Fruit fly (Drosophila melanogaster) whole organism, prepupa: Measurements from ENCODE around the gene HDAC4.

Experiments
- CG10631 ChIP-seq: fragments of 200-800 bp; sonication (Bioruptor generic); optimal IDR thresholded peaks from 2 replicates; lab custom pipeline; 2016; ENCODE audit warnings: missing biosample characterization, missing genetic modification characterization
- CG10669 ChIP-seq: fragments of 200-800 bp; sonication (Bioruptor generic); optimal IDR thresholded peaks from 3 replicates; lab custom pipeline; 2018; ENCODE audit warnings: missing biosample characterization, mild to moderate bottlenecking, missing genetic modification characterization, moderate library complexity
- CG11294 ChIP-seq: fragments of 200-800 bp; sonication (Bioruptor generic); IDR thresholded peaks from 2 replicates; pipeline ENCODE4 v1.3.6; 2022; ENCODE audit warnings: missing biosample characterization, missing genetic modification characterization
- CG11762 ChIP-seq: fragments of 200-800 bp; sonication (Bioruptor generic); optimal IDR thresholded peaks from 3 replicates; lab custom pipeline; 2016; ENCODE audit warnings: missing biosample characterization, missing genetic modification characterization; ENCODE audit not compliant: insufficient read depth
- CG1621 ChIP-seq: fragments of 200-800 bp; sonication (Bioruptor generic); optimal IDR thresholded peaks from 3 replicates; lab custom pipeline; 2018; ENCODE audit warnings: missing biosample characterization, mild to moderate bottlenecking, missing genetic modification characterization
- CG16779 ChIP-seq: fragments of 200-800 bp; sonication (Bioruptor generic); optimal IDR thresholded peaks from 3 replicates; lab custom pipeline; 2017; ENCODE audit warnings: missing biosample characterization, mild to moderate bottlenecking, missing genetic modification characterization
- CG3032 ChIP-seq: fragments of 200-800 bp; optimal IDR thresholded peaks from 2 replicates; lab custom pipeline; 2019; ENCODE audit warnings: missing biosample characterization, mild to moderate bottlenecking, missing genetic modification characterization, moderate library complexity
- CG31627 ChIP-seq: fragments of 200-800 bp; sonication (Bioruptor generic); optimal IDR thresholded peaks from 3 replicates; lab custom pipeline; 2016; ENCODE audit warnings: missing biosample characterization, missing genetic modification characterization
- CG32006 ChIP-seq: fragments of 200-800 bp; sonication (Bioruptor generic); optimal IDR thresholded peaks from 3 replicates; lab custom pipeline; 2017; ENCODE audit warnings: missing biosample characterization, mild to moderate bottlenecking, missing genetic modification characterization
- CG34406 ChIP-seq: fragments of 200-800 bp; sonication (Bioruptor generic); optimal IDR thresholded peaks from 3 replicates; lab custom pipeline; 2016; ENCODE audit warnings: missing biosample characterization, missing genetic modification characterization
- CG3919 ChIP-seq: fragments of 200-800 bp; sonication (Bioruptor generic); optimal IDR thresholded peaks from 3 replicates; lab custom pipeline; 2016; ENCODE audit warnings: missing biosample characterization, missing genetic modification characterization
- CG4318 ChIP-seq: fragments of 200-800 bp; sonication (Bioruptor generic); optimal IDR thresholded peaks from 3 replicates; lab custom pipeline; 2017; ENCODE audit warnings: missing biosample characterization, mild to moderate bottlenecking, missing genetic modification characterization
- CG6163 ChIP-seq: fragments of 200-800 bp; sonication (Bioruptor generic); IDR thresholded peaks from 3 replicates; pipeline ENCODE4 v1.3.6; 2022; ENCODE audit warnings: missing biosample characterization, missing genetic modification characterization
- CG6276 ChIP-seq: fragments of 200-800 bp; sonication (Bioruptor generic); optimal IDR thresholded peaks from 2 replicates; lab custom pipeline; 2017; ENCODE audit warnings: missing biosample characterization, mild to moderate bottlenecking, missing genetic modification characterization
- CG6792 ChIP-seq: fragments of 200-800 bp; sonication (Bioruptor generic); optimal IDR thresholded peaks from 3 replicates; lab custom pipeline; 2016; ENCODE audit warnings: missing biosample characterization, missing genetic modification characterization
- CG6808 ChIP-seq: fragments of 200-800 bp; sonication (Bioruptor generic); optimal IDR thresholded peaks from 3 replicates; lab custom pipeline; 2017; ENCODE audit warnings: missing biosample characterization, missing genetic modification characterization, mild to moderate bottlenecking, moderate library complexity, missing genetic modification reagents
- CG7368 ChIP-seq: fragments of 200-800 bp; sonication (Bioruptor generic); optimal IDR thresholded peaks from 3 replicates; lab custom pipeline; 2016; ENCODE audit warnings: missing biosample characterization, missing genetic modification characterization
- CG8119 ChIP-seq: fragments of 200-800 bp; sonication (Bioruptor generic); IDR thresholded peaks from 3 replicates; pipeline ENCODE4 v1.3.6; 2022; ENCODE audit warnings: missing biosample characterization, missing genetic modification characterization
- CG8319 ChIP-seq: fragments of 200-800 bp; sonication (Bioruptor generic); optimal IDR thresholded peaks from 3 replicates; lab custom pipeline; 2016; ENCODE audit warnings: missing biosample characterization, missing genetic modification characterization
- CG8632 ChIP-seq: fragments of 200-800 bp; sonication (Bioruptor generic); optimal IDR thresholded peaks from 3 replicates; lab custom pipeline; 2016; ENCODE audit warnings: missing biosample characterization, missing genetic modification characterization
- CG9139 ChIP-seq: fragments of 200-800 bp; sonication (Bioruptor generic); optimal IDR thresholded peaks from 3 replicates; lab custom pipeline; 2017; ENCODE audit warnings: missing biosample characterization, mild to moderate bottlenecking, missing genetic modification characterization
- Eip75B ChIP-seq: fragments of 200-800 bp; sonication (Bioruptor generic); optimal IDR thresholded peaks from 3 replicates; lab custom pipeline; 2016; ENCODE audit warnings: missing biosample characterization, missing genetic modification characterization
- Eip78C ChIP-seq: fragments of 200-800 bp; sonication (Bioruptor generic); peaks from one replicate; lab custom pipeline; 2016; ENCODE audit warnings: missing biosample characterization, missing genetic modification characterization
- Eip93F ChIP-seq: fragments of 200-800 bp; sonication (Bioruptor generic); optimal IDR thresholded peaks from 2 replicates; lab custom pipeline; 2016; ENCODE audit warnings: missing biosample characterization, mild to moderate bottlenecking, missing genetic modification characterization
- Ets21C ChIP-seq: fragments of 200-800 bp; sonication (Bioruptor generic); optimal IDR thresholded peaks from 3 replicates; lab custom pipeline; 2016; ENCODE audit warnings: missing biosample characterization, missing genetic modification characterization
- Ets96B ChIP-seq: fragments of 200-800 bp; optimal IDR thresholded peaks from 2 replicates; lab custom pipeline; 2019; ENCODE audit warnings: missing biosample characterization, mild to moderate bottlenecking, missing genetic modification characterization, moderate library complexity
- Gug ChIP-seq: fragments of 200-800 bp; sonication (Bioruptor generic); IDR thresholded peaks from 2 replicates; pipeline ENCODE4 v1.3.6; 2022; ENCODE audit warnings: missing biosample characterization, missing genetic modification characterization
- Hr39 ChIP-seq: fragments of 200-800 bp; sonication (Bioruptor generic); optimal IDR thresholded peaks from 2 replicates; lab custom pipeline; 2016; ENCODE audit warnings: missing biosample characterization, missing genetic modification characterization
- Hr4 ChIP-seq: fragments of 200-800 bp; sonication (Bioruptor generic); optimal IDR thresholded peaks from 3 replicates; lab custom pipeline; 2016; ENCODE audit warnings: missing biosample characterization, missing genetic modification characterization
- Lpt ChIP-seq: fragments of 200-800 bp; sonication (Bioruptor generic); optimal IDR thresholded peaks from 3 replicates; lab custom pipeline; 2016; ENCODE audit warnings: missing biosample characterization, missing genetic modification characterization
- Met ChIP-seq: fragments of 200-800 bp; sonication (Bioruptor generic); optimal IDR thresholded peaks from 3 replicates; lab custom pipeline; 2016; ENCODE audit warnings: missing biosample characterization, missing genetic modification characterization
- OdsH ChIP-seq: fragments of 200-800 bp; sonication (Bioruptor generic); optimal IDR thresholded peaks from 3 replicates; lab custom pipeline; 2016; ENCODE audit warnings: missing biosample characterization, missing genetic modification characterization
- Smox ChIP-seq: fragments of 200-800 bp; sonication (Bioruptor generic); optimal IDR thresholded peaks from 3 replicates; lab custom pipeline; 2016; ENCODE audit warnings: missing biosample characterization, missing genetic modification characterization
- Sox102F ChIP-seq: fragments of 200-800 bp; sonication (Bioruptor generic); optimal IDR thresholded peaks from 2 replicates; lab custom pipeline; 2016; ENCODE audit warnings: missing biosample characterization, mild to moderate bottlenecking, missing genetic modification characterization
- Sox14 ChIP-seq: fragments of 200-800 bp; sonication (Bioruptor generic); optimal IDR thresholded peaks from 3 replicates; lab custom pipeline; 2016; ENCODE audit warnings: missing biosample characterization, missing genetic modification characterization
- Sox15 ChIP-seq: fragments of 200-800 bp; sonication (Bioruptor generic); optimal IDR thresholded peaks from 3 replicates; lab custom pipeline; 2016; ENCODE audit warnings: missing biosample characterization, missing genetic modification characterization
- achi ChIP-seq: fragments of 200-800 bp; sonication (Bioruptor generic); optimal IDR thresholded peaks from 3 replicates; lab custom pipeline; 2016; ENCODE audit warnings: missing biosample characterization, missing genetic modification characterization
- acj6 ChIP-seq: fragments of 200-800 bp; sonication (Bioruptor generic); optimal IDR thresholded peaks from 3 replicates; lab custom pipeline; 2016; ENCODE audit warnings: missing biosample characterization, missing genetic modification characterization
- cyc ChIP-seq: fragments of 200-800 bp; sonication (Bioruptor generic); optimal IDR thresholded peaks from 3 replicates; lab custom pipeline; 2016; ENCODE audit warnings: missing biosample characterization, missing genetic modification characterization
- dac ChIP-seq: fragments of 200-800 bp; sonication (Bioruptor generic); optimal IDR thresholded peaks from 2 replicates; lab custom pipeline; 2017; ENCODE audit warnings: missing biosample characterization, mild to moderate bottlenecking, missing genetic modification characterization
- dsx ChIP-seq: fragments of 200-800 bp; optimal IDR thresholded peaks from 3 replicates; lab custom pipeline; 2019; ENCODE audit warnings: missing biosample characterization, mild to moderate bottlenecking, missing genetic modification characterization, moderate library complexity; ENCODE audit not compliant: poor library complexity, severe bottlenecking
- eg ChIP-seq: fragments of 200-800 bp; sonication (Bioruptor generic); IDR thresholded peaks from 3 replicates; pipeline ENCODE4 v1.3.6; 2022; ENCODE audit warnings: missing biosample characterization, missing genetic modification characterization
- esn ChIP-seq: fragments of 200-800 bp; sonication (Bioruptor generic); optimal IDR thresholded peaks from 2 replicates; lab custom pipeline; 2016; ENCODE audit warnings: missing biosample characterization, mild to moderate bottlenecking, missing genetic modification characterization, moderate library complexity
- fd59A ChIP-seq: fragments of 200-800 bp; sonication (Bioruptor generic); optimal IDR thresholded peaks from 2 replicates; lab custom pipeline; 2017; ENCODE audit warnings: missing biosample characterization, mild to moderate bottlenecking, missing genetic modification characterization, missing genetic modification reagents
- fd85E ChIP-seq: fragments of 200-800 bp; sonication (Bioruptor generic); optimal IDR thresholded peaks from 3 replicates; lab custom pipeline; 2016; ENCODE audit warnings: missing biosample characterization, missing genetic modification characterization
- fkh ChIP-seq: fragments of 200-800 bp; sonication (Bioruptor generic); optimal IDR thresholded peaks from 3 replicates; lab custom pipeline; 2017; ENCODE audit warnings: missing biosample characterization, mild to moderate bottlenecking, missing genetic modification characterization, moderate library complexity
- net ChIP-seq: fragments of 200-800 bp; sonication (Bioruptor generic); optimal IDR thresholded peaks from 3 replicates; lab custom pipeline; 2016; ENCODE audit warnings: missing biosample characterization, missing genetic modification characterization
- pdm3 ChIP-seq: fragments of 200-800 bp; sonication (Bioruptor generic); optimal IDR thresholded peaks from 3 replicates; lab custom pipeline; 2016; ENCODE audit warnings: missing biosample characterization, missing genetic modification characterization
- salr ChIP-seq, 2 experiments: fragments of 200-800 bp; sonication (Bioruptor generic); optimal IDR thresholded peaks; 3 replicates each; lab custom pipeline; 2016 to 2018; ENCODE audit warnings: missing biosample characterization in 2 of 2, missing genetic modification characterization in 2 of 2, mild to moderate bottlenecking in 1 of 2
- spab ChIP-seq: fragments of 200-800 bp; sonication (Bioruptor generic); optimal IDR thresholded peaks from 2 replicates; lab custom pipeline; 2017; ENCODE audit warnings: missing biosample characterization, mild to moderate bottlenecking, missing genetic modification characterization, missing genetic modification reagents
- ss ChIP-seq, 2 experiments: fragments of 200-800 bp; sonication (Bioruptor generic); optimal IDR thresholded peaks; 2 replicates in 1 of 2; 3 replicates in 1 of 2; lab custom pipeline; 2017 to 2018; ENCODE audit warnings: mild to moderate bottlenecking in 2 of 2, missing biosample characterization in 2 of 2, missing genetic modification characterization in 2 of 2, moderate library complexity in 1 of 2
- topi ChIP-seq: fragments of 200-800 bp; sonication (Bioruptor generic); optimal IDR thresholded peaks from 3 replicates; lab custom pipeline; 2016; ENCODE audit warnings: missing biosample characterization, missing genetic modification characterization
- vri ChIP-seq: fragments of 200-800 bp; sonication (Bioruptor generic); optimal IDR thresholded peaks from 3 replicates; lab custom pipeline; 2016; ENCODE audit warnings: missing biosample characterization, mild to moderate bottlenecking, missing genetic modification characterization

HDAC4 gene

dm6 chrX:13258757-13259067 is 26.7 kb downstream of the HDAC4 start, which contains the start of gene comt:
Gene comt, plus strand, starts transcription at chrX:13259021.
- TF ChIP-seq Hr39 = no peak
- TF ChIP-seq CG6276 (GFP tag; lab: Kevin White, UChicago) = no peak
- TF ChIP-seq fd85E = no peak
- no peak for TF ChIP-seq CG31627
- TF ChIP-seq net (GFP tag; lab: Kevin White, UChicago) = no peak
- TF ChIP-seq CG16779 (tag; lab: Kevin White, UChicago) = no peak
- TF ChIP-seq Eip75B (GFP tag; lab: Kevin White, UChicago) = no peak
- TF ChIP-seq CG10631 (GFP tag; lab: Kevin White, UChicago) = peak; percentile 66
- no peak for TF ChIP-seq topi (GFP tag; lab: Kevin White, UChicago)
- no peak for TF ChIP-seq CG32006 (GFP tag; lab: Kevin White, UChicago)
- no peak for TF ChIP-seq ss (GFP tag; optimal IDR thresholded peaks at IDR 0.05; lab: Kevin White, UChicago)
- peak; percentile 55; the same call in 2 of the 3 replicates for TF ChIP-seq CG6163 (GFP tag; lab: Robert Waterston, UW)
- TF ChIP-seq CG8119 = peak; percentile 63
- TF ChIP-seq CG3919 (GFP tag; lab: Kevin White, UChicago) = no peak
- TF ChIP-seq Eip93F = peak; percentile 28
- no peak for TF ChIP-seq Ets21C
- peak; percentile 88 for TF ChIP-seq Eip78C (GFP tag; lab: Kevin White, UChicago)
- no peak for TF ChIP-seq Lpt (GFP tag; lab: Kevin White, UChicago)
- TF ChIP-seq acj6 (GFP tag; lab: Kevin White, UChicago) = peak; percentile 60
- TF ChIP-seq spab = no peak
- TF ChIP-seq CG34406 = peak; percentile 40
- TF ChIP-seq CG8632 (GFP tag; lab: Kevin White, UChicago) = peak; percentile 59
- TF ChIP-seq Hr4 (GFP tag; lab: Kevin White, UChicago) = no peak
- peak; percentile 14 for TF ChIP-seq cyc (GFP tag; lab: Kevin White, UChicago)
- TF ChIP-seq dsx (GFP tag; lab: Kevin White, UChicago) = no peak
- TF ChIP-seq CG9139 (GFP tag; lab: Kevin White, UChicago) = no peak
- TF ChIP-seq eg (GFP tag; lab: Robert Waterston, UW) = peak; percentile 76
- TF ChIP-seq fkh (GFP tag; lab: Kevin White, UChicago) = no peak
- no peak for TF ChIP-seq Sox14 (GFP tag; lab: Kevin White, UChicago)
- TF ChIP-seq CG7368 = no peak
- no peak for TF ChIP-seq CG1621
- TF ChIP-seq OdsH = no peak
- peak; percentile 59 for TF ChIP-seq CG3032
- TF ChIP-seq CG6808 = no peak
- TF ChIP-seq salr (GFP tag; optimal IDR thresholded peaks at IDR 0.05; lab: Kevin White, UChicago) = peak in 1 of 2 experiments; percentile 48
- TF ChIP-seq vri (GFP tag; lab: Kevin White, UChicago) = peak; percentile 8
- TF ChIP-seq CG10669 (GFP tag; lab: Kevin White, UChicago) = no peak
- peak; percentile 31 for TF ChIP-seq CG4318 (GFP tag; lab: Kevin White, UChicago)
- TF ChIP-seq CG6792 (GFP tag; lab: Kevin White, UChicago) = peak; percentile 40
- peak; percentile 38 for TF ChIP-seq Gug
- no peak for TF ChIP-seq CG11294 (GFP tag; lab: Robert Waterston, UW)
- no peak for TF ChIP-seq fd59A (GFP tag; lab: Kevin White, UChicago)
- no peak for TF ChIP-seq Met (GFP tag; lab: Kevin White, UChicago)
- no peak for TF ChIP-seq Smox (GFP tag; lab: Kevin White, UChicago)
- peak; percentile 3 for TF ChIP-seq CG11762 (GFP tag; lab: Kevin White, UChicago)
- TF ChIP-seq dac (GFP tag; lab: Kevin White, UChicago) = no peak
- TF ChIP-seq Ets96B (tag; lab: Kevin White, UChicago) = peak; percentile 19
- TF ChIP-seq CG8319 = no peak
- no peak for TF ChIP-seq Sox15 (GFP tag; lab: Kevin White, UChicago)
- no peak for TF ChIP-seq achi (GFP tag; lab: Kevin White, UChicago)
- TF ChIP-seq esn (GFP tag; lab: Kevin White, UChicago) = peak; percentile 47
- TF ChIP-seq Sox102F (GFP tag; lab: Kevin White, UChicago) = no peak
- no peak for TF ChIP-seq pdm3
